Fruit fly (Drosophila melanogaster) whole organism, embryonic: Measurements from ENCODE around the gene CG45676.

Source experiments
- Bdp1 ChIP-seq: fragments of 200-800 bp; sonication (Bioruptor generic); optimal IDR thresholded peaks from 3 replicates; lab custom pipeline; 2016; ENCODE audit warnings: missing biosample characterization, missing genetic modification characterization
- CG12155 ChIP-seq: fragments of 200-800 bp; sonication (Bioruptor generic); optimal IDR thresholded peaks from 3 replicates; lab custom pipeline; 2016; ENCODE audit warnings: missing biosample characterization, missing genetic modification characterization
- CG12391 ChIP-seq: fragments of 200-800 bp; sonication (Bioruptor generic); optimal IDR thresholded peaks from 3 replicates; lab custom pipeline; 2018; ENCODE audit warnings: missing biosample characterization, mild to moderate bottlenecking, missing genetic modification characterization, moderate library complexity
- CG13424 ChIP-seq: fragments of 200-800 bp; sonication (Bioruptor generic); optimal IDR thresholded peaks from 2 replicates; lab custom pipeline; 2019; ENCODE audit warnings: missing biosample characterization, mild to moderate bottlenecking, missing genetic modification characterization, moderate library complexity
- CG13624 ChIP-seq: fragments of 200-800 bp; sonication (Bioruptor generic); optimal IDR thresholded peaks from 2 replicates; lab custom pipeline; 2016; ENCODE audit warnings: missing biosample characterization, missing genetic modification characterization
- CG14710 ChIP-seq: fragments of 200-800 bp; sonication (Bioruptor generic); optimal IDR thresholded peaks from 3 replicates; lab custom pipeline; 2019; ENCODE audit warnings: missing biosample characterization, mild to moderate bottlenecking, missing genetic modification characterization, moderate library complexity
- CG15011 ChIP-seq: fragments of 200-800 bp; sonication (Bioruptor generic); optimal IDR thresholded peaks from 3 replicates; lab custom pipeline; 2018; ENCODE audit warnings: missing biosample characterization, mild to moderate bottlenecking, missing genetic modification characterization
- CG15696 ChIP-seq: fragments of 200-800 bp; sonication (Bioruptor generic); optimal IDR thresholded peaks from 2 replicates; lab custom pipeline; 2019; ENCODE audit warnings: missing biosample characterization, mild to moderate bottlenecking, missing genetic modification characterization, moderate library complexity
- CG1602 ChIP-seq: fragments of 200-800 bp; sonication (Bioruptor generic); optimal IDR thresholded peaks from 3 replicates; lab custom pipeline; 2016; ENCODE audit warnings: missing biosample characterization, missing genetic modification characterization
- CG1603 ChIP-seq: fragments of 200-800 bp; sonication (Bioruptor generic); optimal IDR thresholded peaks from 2 replicates; lab custom pipeline; 2019; ENCODE audit warnings: missing biosample characterization, mild to moderate bottlenecking, missing genetic modification characterization, moderate library complexity
- CG17186 ChIP-seq: fragments of 200-800 bp; sonication (Bioruptor generic); optimal IDR thresholded peaks from 3 replicates; lab custom pipeline; 2017; ENCODE audit warnings: missing biosample characterization, missing genetic modification reagents, missing genetic modification characterization
- CG17385 ChIP-seq: fragments of 200-800 bp; sonication (Bioruptor generic); optimal IDR thresholded peaks from 3 replicates; lab custom pipeline; 2018; ENCODE audit warnings: missing biosample characterization, mild to moderate bottlenecking, missing genetic modification characterization
- CG17802 ChIP-seq: fragments of 200-800 bp; sonication (Bioruptor generic); optimal IDR thresholded peaks from 2 replicates; lab custom pipeline; 2018; ENCODE audit warnings: missing biosample characterization, mild to moderate bottlenecking, missing genetic modification characterization, moderate library complexity
- CG17829 ChIP-seq: fragments of 200-800 bp; optimal IDR thresholded peaks from 2 replicates; lab custom pipeline; 2019; ENCODE audit warnings: missing biosample characterization, mild to moderate bottlenecking, missing genetic modification characterization, moderate library complexity
- CG2202 ChIP-seq: fragments of 200-800 bp; sonication (Bioruptor generic); optimal IDR thresholded peaks from 2 replicates; lab custom pipeline; 2018; ENCODE audit warnings: missing biosample characterization, mild to moderate bottlenecking, missing genetic modification characterization
- CG2712 ChIP-seq: fragments of 200-800 bp; optimal IDR thresholded peaks from 3 replicates; lab custom pipeline; 2019; ENCODE audit warnings: missing biosample characterization, mild to moderate bottlenecking, missing genetic modification characterization, moderate library complexity
- CG2875 ChIP-seq: fragments of 200-800 bp; sonication (Bioruptor generic); optimal IDR thresholded peaks from 2 replicates; lab custom pipeline; 2017; ENCODE audit warnings: missing biosample characterization, mild to moderate bottlenecking, missing genetic modification characterization, missing genetic modification reagents
- CG3995 ChIP-seq: fragments of 200-800 bp; sonication (Bioruptor generic); optimal IDR thresholded peaks from 3 replicates; lab custom pipeline; 2016; ENCODE audit warnings: missing biosample characterization, missing genetic modification characterization
- CG9727 ChIP-seq: fragments of 200-800 bp; sonication (Bioruptor generic); optimal IDR thresholded peaks from 3 replicates; lab custom pipeline; 2017; ENCODE audit warnings: missing biosample characterization, mild to moderate bottlenecking, missing genetic modification characterization
- CG9797 ChIP-seq: fragments of 200-800 bp; sonication (Bioruptor generic); optimal IDR thresholded peaks from 3 replicates; lab custom pipeline; 2018; ENCODE audit warnings: missing biosample characterization, mild to moderate bottlenecking, missing genetic modification characterization
- CG9817 ChIP-seq: fragments of 200-800 bp; sonication (Bioruptor generic); optimal IDR thresholded peaks from 2 replicates; lab custom pipeline; 2018; ENCODE audit warnings: missing biosample characterization, mild to moderate bottlenecking, missing genetic modification characterization, moderate library complexity
- CkIIα-i1 ChIP-seq: fragments of 200-800 bp; sonication (Bioruptor generic); IDR thresholded peaks from 2 replicates; pipeline ENCODE4 v1.3.6; 2022; ENCODE audit warnings: missing biosample characterization, missing genetic modification characterization
- Dek ChIP-seq: fragments of 200-800 bp; sonication (Bioruptor generic); optimal IDR thresholded peaks from 3 replicates; lab custom pipeline; 2019; ENCODE audit warnings: missing biosample characterization, mild to moderate bottlenecking, missing genetic modification characterization, moderate library complexity
- Dll ChIP-seq: fragments of 200-800 bp; sonication (Bioruptor generic); IDR thresholded peaks from 4 replicates; pipeline ENCODE4 v1.3.6; 2022; ENCODE audit warnings: missing biosample characterization, missing genetic modification characterization; ENCODE audit not compliant: partially characterized antibody
- Dp ChIP-seq: fragments of 200-800 bp; sonication (Bioruptor generic); optimal IDR thresholded peaks from 2 replicates; lab custom pipeline; 2018; ENCODE audit warnings: missing biosample characterization, mild to moderate bottlenecking, missing genetic modification characterization, moderate library complexity
- E2f2 ChIP-seq: fragments of 200-800 bp; sonication (Bioruptor generic); IDR thresholded peaks from 2 replicates; pipeline ENCODE4 v1.3.6; 2022; ENCODE audit warnings: missing biosample characterization, missing genetic modification characterization
- Ets97D ChIP-seq: fragments of 200-800 bp; sonication (Bioruptor generic); optimal IDR thresholded peaks from 3 replicates; lab custom pipeline; 2016; ENCODE audit warnings: missing biosample characterization, missing genetic modification characterization
- HLH4C ChIP-seq: fragments of 200-800 bp; sonication (Bioruptor generic); IDR thresholded peaks from 3 replicates; pipeline ENCODE4 v1.3.6; 2022; ENCODE audit warnings: missing biosample characterization, missing genetic modification characterization; ENCODE audit not compliant: partially characterized antibody
- HmgZ ChIP-seq: fragments of 200-800 bp; sonication (Bioruptor generic); optimal IDR thresholded peaks from 2 replicates; lab custom pipeline; 2018; ENCODE audit warnings: missing biosample characterization, mild to moderate bottlenecking, missing genetic modification characterization
- Lhr ChIP-seq: fragments of 200-800 bp; sonication (Bioruptor generic); optimal IDR thresholded peaks from 3 replicates; lab custom pipeline; 2017; ENCODE audit warnings: mild to moderate bottlenecking, missing biosample characterization, missing genetic modification reagents, missing genetic modification characterization
- MBD-R2 ChIP-seq: fragments of 200-800 bp; sonication (Bioruptor generic); IDR thresholded peaks from 2 replicates; pipeline ENCODE4 v1.3.6; 2022; ENCODE audit warnings: missing biosample characterization, missing genetic modification characterization
- MESR4 ChIP-seq: fragments of 200-800 bp; sonication (Bioruptor generic); optimal IDR thresholded peaks from 2 replicates; lab custom pipeline; 2018; ENCODE audit warnings: missing biosample characterization, mild to moderate bottlenecking, missing genetic modification characterization, moderate library complexity
- Max ChIP-seq: fragments of 200-800 bp; sonication (Bioruptor generic); optimal IDR thresholded peaks from 2 replicates; lab custom pipeline; 2016; ENCODE audit warnings: missing biosample characterization, mild to moderate bottlenecking, missing genetic modification characterization
- Med ChIP-seq: fragments of 200-800 bp; sonication (Bioruptor generic); peaks from one replicate; lab custom pipeline; 2016; ENCODE audit warnings: missing biosample characterization, missing genetic modification characterization, mild to moderate bottlenecking, inconsistent platforms, moderate library complexity
- Opbp ChIP-seq: fragments of 200-800 bp; sonication (Bioruptor generic); IDR thresholded peaks from 3 replicates; pipeline ENCODE4 v1.3.6; 2022; ENCODE audit warnings: missing biosample characterization, missing genetic modification characterization; ENCODE audit not compliant: partially characterized antibody
- Sry-β ChIP-seq: fragments of 200-800 bp; sonication (Bioruptor generic); optimal IDR thresholded peaks from 2 replicates; lab custom pipeline; 2018; ENCODE audit warnings: missing biosample characterization, mild to moderate bottlenecking, missing genetic modification characterization, moderate library complexity
- Sry-δ ChIP-seq: fragments of 200-800 bp; sonication (Bioruptor generic); optimal IDR thresholded peaks from 2 replicates; lab custom pipeline; 2016; ENCODE audit warnings: missing biosample characterization, missing genetic modification characterization
- Ssrp ChIP-seq: fragments of 200-800 bp; sonication (Bioruptor generic); optimal IDR thresholded peaks from 2 replicates; lab custom pipeline; 2018; ENCODE audit warnings: missing biosample characterization, mild to moderate bottlenecking, missing genetic modification characterization, moderate library complexity
- Tbp ChIP-seq: fragments of >200 bp; optimal IDR thresholded peaks from 2 replicates; lab custom pipeline; 2018; ENCODE audit warnings: missing biosample characterization, missing genetic modification characterization
- YL-1 ChIP-seq: fragments of 200-800 bp; sonication (Bioruptor generic); optimal IDR thresholded peaks from 3 replicates; lab custom pipeline; 2017; ENCODE audit warnings: missing biosample characterization, mild to moderate bottlenecking, missing genetic modification characterization
- btn ChIP-seq: fragments of 200-800 bp; sonication (Bioruptor generic); optimal IDR thresholded peaks from 2 replicates; lab custom pipeline; 2016; ENCODE audit warnings: missing biosample characterization, missing genetic modification characterization
- cad ChIP-seq: fragments of >200 bp; optimal IDR thresholded peaks from 2 replicates; lab custom pipeline; 2017; ENCODE audit warnings: missing biosample characterization, missing genetic modification characterization
- corto ChIP-seq: fragments of 200-800 bp; sonication (Bioruptor generic); optimal IDR thresholded peaks from 2 replicates; lab custom pipeline; 2016; ENCODE audit warnings: missing biosample characterization, mild to moderate bottlenecking, missing genetic modification characterization, moderate library complexity
- dm ChIP-seq: fragments of 200-800 bp; sonication (Bioruptor generic); optimal IDR thresholded peaks from 3 replicates; lab custom pipeline; 2016; ENCODE audit warnings: missing biosample characterization, missing genetic modification characterization
- ewg ChIP-seq: fragments of 200-800 bp; sonication (Bioruptor generic); optimal IDR thresholded peaks from 3 replicates; lab custom pipeline; 2017; ENCODE audit warnings: mild to moderate bottlenecking, missing biosample characterization, missing genetic modification reagents, missing genetic modification characterization
- gfzf ChIP-seq: fragments of 200-800 bp; sonication (Bioruptor generic); optimal IDR thresholded peaks from 2 replicates; lab custom pipeline; 2016; ENCODE audit warnings: missing biosample characterization, mild to moderate bottlenecking, missing genetic modification characterization, moderate library complexity
- knrl ChIP-seq: fragments of 200-800 bp; sonication (Bioruptor generic); IDR thresholded peaks from 3 replicates; pipeline ENCODE4 v1.3.6; 2022; ENCODE audit warnings: missing biosample characterization, missing genetic modification characterization; ENCODE audit not compliant: partially characterized antibody
- phol ChIP-seq: fragments of 200-800 bp; sonication (Bioruptor generic); optimal IDR thresholded peaks from 3 replicates; lab custom pipeline; 2018; ENCODE audit warnings: missing biosample characterization, mild to moderate bottlenecking, missing genetic modification characterization, moderate library complexity
- slp2 ChIP-seq: fragments of 200-800 bp; sonication (Bioruptor generic); optimal IDR thresholded peaks from 2 replicates; lab custom pipeline; 2016; ENCODE audit warnings: missing biosample characterization, missing genetic modification characterization

The CG45676 gene

DNA sequence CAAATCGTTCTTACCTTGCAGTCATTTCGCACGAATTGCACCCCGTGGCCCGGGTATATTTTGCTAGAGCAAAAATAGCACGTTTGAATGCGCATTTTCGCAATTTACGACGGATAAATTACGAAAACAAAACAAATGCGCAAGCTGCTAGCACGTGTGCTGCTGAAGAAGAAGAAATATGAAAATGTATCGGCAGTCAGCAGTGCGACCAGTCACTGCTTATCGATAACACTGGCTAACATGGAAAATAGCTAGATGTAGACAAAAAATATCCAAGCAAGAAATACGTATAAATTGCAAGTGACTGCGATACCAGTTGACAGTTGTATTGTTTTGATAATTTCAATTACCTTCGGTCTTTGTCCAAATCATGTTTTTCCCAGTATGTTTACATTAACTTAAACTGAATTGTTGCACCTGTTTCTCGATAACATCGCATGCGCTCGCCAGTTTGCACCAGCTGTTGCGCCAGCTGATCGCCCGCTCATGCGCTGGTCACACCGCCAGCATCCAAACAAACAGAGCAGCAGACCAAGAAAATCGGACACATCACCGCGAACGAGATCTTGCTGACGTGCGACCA, 12.8 kb downstream of the CG45676 start, which contains the start of the genes RpL24-like and CG5276 (continued):
- TF ChIP-seq MESR4 (peak; percentile 86), CG17385 (peak; percentile 97), CkIIα-i1 (no peak), CG13424 (tag; lab: Kevin White, UChicago) (peak; percentile 13), dm (GFP tag; lab: Kevin White, UChicago) (peak; percentile 98), Lhr (peak; percentile 30), phol (peak; percentile 58), YL-1 (GFP tag; lab: Kevin White, UChicago) (peak; percentile 87), CG3995 (peak; percentile 28), Sry-δ (GFP tag; lab: Kevin White, UChicago) (peak; percentile 80), CG17186 (GFP tag; lab: Kevin White, UChicago) (peak; percentile 94), Sry-β (GFP tag; lab: Kevin White, UChicago) (peak; percentile 84), CG9727 (GFP tag; lab: Kevin White, UChicago) (peak; percentile 46), CG17829 (peak; percentile 47), Med (GFP tag; lab: Kevin White, UChicago) (peak; percentile 39), gfzf (peak; percentile 74), CG2875 (GFP tag; lab: Kevin White, UChicago) (no peak), Dek (tag; lab: Kevin White, UChicago) (no peak), corto (GFP tag; lab: Kevin White, UChicago) (no peak), CG17802 (tag; lab: Kevin White, UChicago) (peak; percentile 84), btn (GFP tag; lab: Kevin White, UChicago) (no peak), knrl (GFP tag; lab: Robert Waterston, UW) (peak; percentile 53; the same call in 1 of the 3 replicates), cad (GFP tag; lab: Kevin White, UChicago) (no peak), HLH4C (GFP tag; lab: Robert Waterston, UW) (peak; percentile 57; the same call in 2 of the 3 replicates), Ets97D (GFP tag; lab: Kevin White, UChicago) (peak; percentile 59), CG1602 (no peak), CG12391 (tag; lab: Kevin White, UChicago) (peak; percentile 30), Ssrp (tag; lab: Kevin White, UChicago) (no peak), Tbp (GFP tag; lab: Kevin White, UChicago) (peak; percentile 76), CG2202 (no peak), E2f2 (peak; percentile 55), HmgZ (tag; lab: Kevin White, UChicago) (peak; percentile 54), Opbp (GFP tag; lab: Robert Waterston, UW) (0 out of 3 replicates have a peak, but pooled peaks have one; percentile 16), CG15696 (tag; lab: Kevin White, UChicago) (peak; percentile 11), CG12155 (GFP tag; lab: Kevin White, UChicago) (peak; percentile 25), CG9797 (GFP tag; lab: Kevin White, UChicago) (peak; percentile 99), slp2 (GFP tag; lab: Kevin White, UChicago) (no peak), CG2712 (tag; lab: Kevin White, UChicago) (peak; percentile 42), CG1603 (tag; lab: Kevin White, UChicago) (peak; percentile 83), Max (GFP tag; lab: Kevin White, UChicago) (peak; percentile 94), ewg (GFP tag; lab: Kevin White, UChicago) (peak; percentile 98), CG13624 (peak; percentile 61), MBD-R2 (GFP tag; lab: Robert Waterston, UW) (peak; percentile 94), CG9817 (tag; lab: Kevin White, UChicago) (no peak), Dp (peak; percentile 41), CG14710 (tag; lab: Kevin White, UChicago) (peak; percentile 80), Dll (GFP tag; lab: Robert Waterston, UW) (peak; percentile 77), CG15011 (GFP tag; lab: Kevin White, UChicago) (no peak), Bdp1 (GFP tag; lab: Kevin White, UChicago) (no peak)
